Worm (Caenorhabditis elegans) whole organism, L4 larva: ENCODE measurements around the gene cand-1.

Experiments
- F44E2.7 ChIP-seq: fragments of 200-800 bp; sonication (Bioruptor generic); IDR thresholded peaks from 2 replicates; pipeline ENCODE4 v2.1.2; 2022; ENCODE audit warnings: missing genetic modification characterization, missing compliant biosample characterization
- T26A8.4 ChIP-seq: fragments of 200-800 bp; sonication (Bioruptor generic); IDR thresholded peaks from 2 replicates; pipeline ENCODE4 v1.3.6; 2022; ENCODE audit warnings: missing genetic modification characterization, missing compliant biosample characterization
- Y105C5A.15 ChIP-seq: fragments of 200-800 bp; sonication (Bioruptor generic); IDR thresholded peaks from 2 replicates; pipeline ENCODE4 v1.3.6; 2022; ENCODE audit warnings: missing genetic modification characterization, missing compliant biosample characterization
- Y75B8A.6 ChIP-seq: fragments of 200-800 bp; sonication (Bioruptor generic); IDR thresholded peaks from 2 replicates; pipeline ENCODE4 v1.3.6; 2022; ENCODE audit warnings: missing genetic modification reagents, missing genetic modification characterization, missing compliant biosample characterization
- ZK546.5 ChIP-seq, 2 experiments: sonication (generic microtip); optimal IDR thresholded peaks; 2 replicates each; lab custom pipeline; 2017; ENCODE audit warnings: missing biosample characterization in 2 of 2, missing genetic modification characterization in 2 of 2
- aha-1 ChIP-seq: fragments of 150-350 bp; peaks from one replicate; lab custom pipeline; 2014; ENCODE audit warnings: missing biosample characterization, missing genetic modification characterization
- arid-1 ChIP-seq: fragments of 200-800 bp; sonication (Bioruptor generic); conservative IDR thresholded peaks from 2 replicates; pipeline ENCODE4 v1.3.6; 2022; ENCODE audit warnings: missing genetic modification reagents, missing genetic modification characterization, missing compliant biosample characterization
- ceh-20 ChIP-seq: fragments of 200-800 bp; sonication (Bioruptor generic); IDR thresholded peaks from 2 replicates; pipeline ENCODE4 v1.3.6; 2022; ENCODE audit warnings: missing genetic modification reagents, missing genetic modification characterization, missing compliant biosample characterization
- ceh-28 ChIP-seq: fragments of 150-350 bp; optimal IDR thresholded peaks from 2 replicates; lab custom pipeline; 2014; ENCODE audit warnings: missing biosample characterization, missing genetic modification reagents, missing genetic modification characterization
- ceh-44 ChIP-seq: fragments of 200-800 bp; sonication (Bioruptor generic); IDR thresholded peaks from 2 replicates; pipeline ENCODE4 v1.3.6; 2022; ENCODE audit warnings: missing genetic modification reagents, missing genetic modification characterization, missing compliant biosample characterization
- ceh-62 ChIP-seq: sonication (generic microtip); optimal IDR thresholded peaks from 2 replicates; lab custom pipeline; 2017; ENCODE audit warnings: missing biosample characterization, missing genetic modification characterization
- ceh-82 ChIP-seq: sonication (generic microtip); optimal IDR thresholded peaks from 2 replicates; lab custom pipeline; 2017; ENCODE audit warnings: missing biosample characterization, missing genetic modification characterization
- ctbp-1 ChIP-seq: fragments of 200-800 bp; sonication (Bioruptor generic); IDR thresholded peaks from 2 replicates; pipeline ENCODE4 v1.3.6; 2022; ENCODE audit warnings: missing genetic modification reagents, missing genetic modification characterization, missing compliant biosample characterization
- daf-12 ChIP-seq: fragments of 150-350 bp; optimal IDR thresholded peaks from 2 replicates; lab custom pipeline; 2014; ENCODE audit warnings: missing biosample characterization, missing genetic modification reagents, missing genetic modification characterization
- daf-19 ChIP-seq: fragments of 200-800 bp; sonication (Bioruptor generic); conservative IDR thresholded peaks from 2 replicates; pipeline ENCODE4 v1.3.6; 2022; ENCODE audit warnings: missing genetic modification characterization, missing compliant biosample characterization
- daf-8 ChIP-seq: fragments of 200-800 bp; sonication (Bioruptor generic); IDR thresholded peaks from 2 replicates; pipeline ENCODE4 v1.3.6; 2022; ENCODE audit warnings: missing genetic modification characterization, missing compliant biosample characterization
- egl-27 ChIP-seq: sonication (generic microtip); optimal IDR thresholded peaks from 3 replicates; lab custom pipeline; 2017; ENCODE audit warnings: missing biosample characterization, missing genetic modification reagents, missing genetic modification characterization
- egl-43 ChIP-seq: fragments of 200-800 bp; sonication (Bioruptor generic); IDR thresholded peaks from 2 replicates; pipeline ENCODE4 v1.3.6; 2022; ENCODE audit warnings: missing genetic modification reagents, missing genetic modification characterization, missing compliant biosample characterization
- fkh-10 ChIP-seq: fragments of 150-350 bp; optimal IDR thresholded peaks from 2 replicates; lab custom pipeline; 2014; ENCODE audit warnings: missing biosample characterization, missing genetic modification reagents, missing genetic modification characterization
- fos-1 ChIP-seq: fragments of 150-350 bp; optimal IDR thresholded peaks from 2 replicates; lab custom pipeline; 2014; ENCODE audit warnings: missing biosample characterization, missing genetic modification characterization
- gei-8 ChIP-seq: fragments of 200-800 bp; sonication (Bioruptor generic); optimal IDR thresholded peaks from 2 replicates; lab custom pipeline; 2018; ENCODE audit warnings: mild to moderate bottlenecking, missing genetic modification characterization, missing compliant biosample characterization
- hif-1 ChIP-seq, 2 experiments: sonication (generic microtip); optimal IDR thresholded peaks; 2 replicates each; lab custom pipeline; 2016 to 2017; ENCODE audit warnings: missing compliant biosample characterization in 2 of 2, missing genetic modification characterization in 2 of 2, missing genetic modification reagents in 2 of 2, missing genotype in 2 of 2, mild to moderate bottlenecking in 1 of 2
- lin-13 ChIP-seq: fragments of 150-350 bp; optimal IDR thresholded peaks from 2 replicates; lab custom pipeline; 2014; ENCODE audit warnings: missing biosample characterization, missing genetic modification reagents, missing genetic modification characterization
- lin-15B ChIP-seq: fragments of 150-350 bp; sonication (generic microtip); optimal IDR thresholded peaks from 3 replicates; lab custom pipeline; 2014; ENCODE audit warnings: missing biosample characterization, missing genetic modification characterization
- lin-39 ChIP-seq: fragments of 150-350 bp; optimal IDR thresholded peaks from 2 replicates; lab custom pipeline; 2014; ENCODE audit warnings: missing biosample characterization, missing genetic modification reagents, missing genetic modification characterization
- lsy-2 ChIP-seq, 2 experiments: fragments of 150-350 bp in 1 of 2; sonication (generic microtip) in 1 of 2; optimal IDR thresholded peaks; 2 replicates each; lab custom pipeline; 2014 to 2017; ENCODE audit warnings: missing biosample characterization in 2 of 2, missing genetic modification characterization in 2 of 2
- mdl-1 ChIP-seq, 2 experiments: fragments of 150-350 bp in 1 of 2; sonication (generic microtip) in 1 of 2; optimal IDR thresholded peaks; 2 replicates each; lab custom pipeline; 2014 to 2017; ENCODE audit warnings: missing biosample characterization in 2 of 2, missing genetic modification characterization in 2 of 2
- mdt-29 ChIP-seq: fragments of 200-800 bp; sonication (Bioruptor generic); IDR thresholded peaks from 2 replicates; pipeline ENCODE4 v1.3.6; 2022; ENCODE audit warnings: missing genetic modification reagents, missing genetic modification characterization, missing compliant biosample characterization
- mep-1 ChIP-seq: fragments of 150-350 bp; sonication (generic microtip); optimal IDR thresholded peaks from 3 replicates; lab custom pipeline; 2014; ENCODE audit warnings: missing biosample characterization, missing genetic modification characterization
- mes-2 ChIP-seq: sonication (generic microtip); optimal IDR thresholded peaks from 2 replicates; lab custom pipeline; 2016; ENCODE audit warnings: missing genotype, mild to moderate bottlenecking, missing genetic modification characterization, missing compliant biosample characterization; ENCODE audit not compliant: poor library complexity, severe bottlenecking
- mxl-2 ChIP-seq: fragments of 200-800 bp; sonication (Bioruptor generic); conservative IDR thresholded peaks from 2 replicates; pipeline ENCODE4 v1.3.6; 2022; ENCODE audit warnings: missing genetic modification reagents, missing genetic modification characterization, missing compliant biosample characterization
- nhr-237 ChIP-seq: sonication (generic microtip); optimal IDR thresholded peaks from 2 replicates; lab custom pipeline; 2017; ENCODE audit warnings: missing biosample characterization, missing genetic modification characterization
- nhr-25 ChIP-seq: sonication (generic microtip); optimal IDR thresholded peaks from 2 replicates; lab custom pipeline; 2017; ENCODE audit warnings: missing genetic modification characterization, mild to moderate bottlenecking, missing compliant biosample characterization, antibody characterized with exemption, moderate library complexity, borderline replicate concordance; ENCODE audit not compliant: insufficient read depth
- nhr-41 ChIP-seq: fragments of 200-800 bp; sonication (Bioruptor generic); IDR thresholded peaks from 2 replicates; pipeline ENCODE4 v1.3.6; 2022; ENCODE audit warnings: missing genetic modification reagents, missing genetic modification characterization, missing compliant biosample characterization
- nhr-48 ChIP-seq: sonication (generic microtip); optimal IDR thresholded peaks from 2 replicates; lab custom pipeline; 2016; ENCODE audit warnings: mild to moderate bottlenecking, missing genetic modification characterization, missing compliant biosample characterization
- nhr-6 ChIP-seq: fragments of 150-350 bp; optimal IDR thresholded peaks from 2 replicates; lab custom pipeline; 2014; ENCODE audit warnings: missing biosample characterization, missing genetic modification characterization
- pqm-1 ChIP-seq: sonication (generic microtip); optimal IDR thresholded peaks from 2 replicates; lab custom pipeline; 2017; ENCODE audit warnings: missing biosample characterization, missing genetic modification characterization
- saeg-2 ChIP-seq: fragments of 200-800 bp; sonication (Bioruptor generic); IDR thresholded peaks from 2 replicates; pipeline ENCODE4 v1.3.6; 2022; ENCODE audit warnings: missing genetic modification reagents, missing genetic modification characterization, missing compliant biosample characterization
- sdz-12 ChIP-seq: fragments of 200-800 bp; sonication (Bioruptor generic); optimal IDR thresholded peaks from 2 replicates; lab custom pipeline; 2018; ENCODE audit warnings: mild to moderate bottlenecking, missing genetic modification characterization, missing compliant biosample characterization
- set-16 ChIP-seq: fragments of 200-800 bp; sonication (Bioruptor generic); IDR thresholded peaks from 2 replicates; pipeline ENCODE4 v1.3.6; 2022; ENCODE audit warnings: missing genetic modification reagents, missing genetic modification characterization, missing compliant biosample characterization
- snpc-4 ChIP-seq: fragments of 150-350 bp; optimal IDR thresholded peaks from 2 replicates; lab custom pipeline; 2014; ENCODE audit warnings: missing biosample characterization, missing genetic modification characterization
- tag-97 ChIP-seq: fragments of 200-800 bp; sonication (Bioruptor generic); IDR thresholded peaks from 2 replicates; pipeline ENCODE4 v1.3.6; 2022; ENCODE audit warnings: missing genetic modification characterization, missing compliant biosample characterization
- unc-62 ChIP-seq, 3 experiments: fragments of 150-350 bp in 1 of 3; sonication (generic microtip); optimal IDR thresholded peaks in 2 of 3; peaks in 1 of 3; 1 replicate in 1 of 3; 2 replicates in 2 of 3; lab custom pipeline; 2014 to 2017; ENCODE audit warnings: missing biosample characterization in 3 of 3, missing genetic modification characterization in 3 of 3, missing genetic modification reagents in 3 of 3, missing genotype in 1 of 3
- vab-7 ChIP-seq: fragments of 200-800 bp; sonication (Bioruptor generic); IDR thresholded peaks from 2 replicates; pipeline ENCODE4 v1.3.6; 2022; ENCODE audit warnings: missing genetic modification reagents, missing genetic modification characterization, missing compliant biosample characterization
- zag-1 ChIP-seq: fragments of 150-350 bp; optimal IDR thresholded peaks from 2 replicates; lab custom pipeline; 2014; ENCODE audit warnings: missing biosample characterization, missing genetic modification characterization
- zip-11 ChIP-seq: fragments of 200-800 bp; sonication (Bioruptor generic); IDR thresholded peaks from 2 replicates; pipeline ENCODE4 v1.3.6; 2022; ENCODE audit warnings: missing genetic modification characterization, missing compliant biosample characterization
- ztf-7 ChIP-seq: fragments of 150-350 bp; optimal IDR thresholded peaks from 2 replicates; lab custom pipeline; 2014; ENCODE audit warnings: missing biosample characterization, missing genetic modification characterization

The cand-1 gene

DNA sequence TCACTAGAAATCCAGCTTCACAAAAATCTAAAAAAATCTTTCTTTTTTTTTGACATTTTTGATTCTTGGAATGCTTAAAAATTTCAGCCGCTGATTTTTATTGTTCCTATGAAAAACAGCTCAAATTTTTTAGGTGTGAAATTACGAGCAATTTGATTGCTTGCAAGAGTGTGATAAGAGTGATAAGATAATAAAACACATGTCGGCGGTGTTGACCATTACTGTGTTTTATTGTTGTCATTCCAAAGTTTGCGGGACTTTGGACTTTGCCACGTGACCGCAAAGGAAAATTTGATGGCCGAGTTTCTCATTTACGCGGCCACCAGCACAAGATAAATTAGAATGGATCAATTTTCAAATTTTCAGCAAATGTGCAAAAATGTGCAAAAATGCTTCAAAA, 14.0 kb downstream of the cand-1 start (continued):
- TF ChIP-seq lin-15B (no peak), snpc-4 (no peak), nhr-237 (tag; lab: Kevin White, UChicago) (no peak), fkh-10 (GFP tag; lab: Kevin White, UChicago) (no peak), set-16 (no peak), zag-1 (tag; lab: Kevin White, UChicago) (no peak), daf-8 (GFP tag; lab: Robert Waterston, UW) (no peak), fos-1 (tag; lab: Kevin White, UChicago) (no peak), mdt-29 (GFP tag; lab: Robert Waterston, UW) (no peak), ZK546.5 (tag; optimal IDR thresholded peaks at IDR 0.05; lab: Kevin White, UChicago) (no peak), lin-13 (GFP tag; lab: Kevin White, UChicago) (no peak), daf-19 (GFP tag; lab: Robert Waterston, UW) (no peak), mdl-1 (tag; optimal IDR thresholded peaks at IDR 0.05; lab: Kevin White, UChicago) (peak in 1 of 2 experiments; percentile 62), sdz-12 (GFP tag; lab: Kevin White, UChicago) (no peak), pqm-1 (tag; lab: Kevin White, UChicago) (peak; percentile 61), ceh-82 (no peak), lin-39 (no peak), daf-12 (tag; lab: Kevin White, UChicago) (no peak), ceh-62 (tag; lab: Kevin White, UChicago) (no peak), ctbp-1 (GFP tag; lab: Robert Waterston, UW) (no peak), ztf-7 (tag; lab: Kevin White, UChicago) (no peak), ceh-44 (no peak), tag-97 (no peak), nhr-6 (tag; lab: Kevin White, UChicago) (no peak), arid-1 (GFP tag; lab: Robert Waterston, UW) (no peak), hif-1 (tag; optimal IDR thresholded peaks at IDR 0.05; lab: Kevin White, UChicago) (no peak), aha-1 (tag; lab: Kevin White, UChicago) (peak; percentile 60), mxl-2 (no peak), lsy-2 (tag; optimal IDR thresholded peaks at IDR 0.05; lab: Kevin White, UChicago) (no peak)

DNA sequence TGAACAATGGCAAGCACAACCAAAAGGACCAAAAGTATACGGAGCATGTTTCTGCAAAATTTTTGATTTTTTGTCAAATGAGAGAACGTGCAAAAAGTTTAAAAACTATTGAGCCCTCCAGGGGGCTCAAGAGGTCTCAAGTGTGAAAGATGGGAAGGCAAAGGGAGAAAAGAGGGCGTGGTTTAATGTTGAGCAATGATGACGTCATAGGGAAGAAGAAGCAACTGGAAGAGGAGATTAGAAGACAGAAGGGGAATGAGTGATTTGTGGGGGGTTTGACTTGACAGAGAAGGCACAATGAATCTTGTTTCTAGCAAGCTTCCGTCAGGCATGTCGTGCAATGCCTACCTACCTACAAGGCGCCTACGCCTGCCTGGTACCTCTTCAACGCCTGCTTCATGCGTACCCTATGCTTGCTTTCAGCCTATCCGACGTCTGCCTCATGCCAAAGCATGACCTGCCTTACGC, 18.6 kb downstream of the cand-1 start, which contains the start of gene T20B3.14:
T20B3.14 (minus strand) TSS at position 51 of the 468 bp plus-strand sequence.
- TF ChIP-seq ceh-20 (GFP tag; lab: Robert Waterston, UW) (0 out of 2 replicates have a peak, but pooled peaks have one; percentile 46), hif-1 (tag; optimal IDR thresholded peaks at IDR 0.05; lab: Kevin White, UChicago) (peak in 1 of 2 experiments; percentile 35), vab-7 (no peak), egl-27 (tag; lab: Kevin White, UChicago) (no peak), aha-1 (tag; lab: Kevin White, UChicago) (peak; percentile 63), unc-62 (GFP tag; optimal IDR thresholded peaks at IDR 0.05 in 1 of 2; lab: Kevin White, UChicago) (peak in 1 of 2 experiments; percentile 71), unc-62 (tag; optimal IDR thresholded peaks at IDR 0.05; lab: Kevin White, UChicago) (no peak)

DNA sequence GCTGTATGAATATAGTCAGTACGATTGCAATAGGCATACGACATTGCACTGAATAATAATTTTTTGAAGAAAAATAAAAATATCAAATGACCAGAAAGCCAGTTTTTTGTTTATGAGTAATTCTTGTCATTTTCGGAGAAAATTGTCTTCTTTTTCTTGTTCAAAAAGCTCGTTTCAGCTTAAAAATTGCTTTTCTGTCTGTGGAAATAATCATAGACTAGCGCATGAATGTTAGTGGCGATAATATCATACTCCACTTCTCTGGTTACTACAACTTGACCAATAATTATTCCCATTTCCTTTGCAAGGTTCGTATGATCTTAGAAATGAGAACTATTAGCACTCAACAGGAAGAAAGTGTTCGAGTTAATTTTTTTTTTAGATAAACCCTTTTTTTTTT, 24.8 kb downstream of the cand-1 start, which contains the start of gene srh-216:
srh-216 (minus strand) TSS at position 101 of the 400 bp plus-strand sequence.
- TF ChIP-seq Y75B8A.6, result no peak
- TF ChIP-seq lin-39, result no peak
- no peak for TF ChIP-seq gei-8 (GFP tag; lab: Kevin White, UChicago)
- TF ChIP-seq unc-62 (GFP tag; optimal IDR thresholded peaks at IDR 0.05 in 1 of 2; lab: Kevin White, UChicago), result no peak
- TF ChIP-seq unc-62 (tag; optimal IDR thresholded peaks at IDR 0.05; lab: Kevin White, UChicago), result no peak
- no peak for TF ChIP-seq mep-1 (tag; lab: Kevin White, UChicago)
- TF ChIP-seq saeg-2 (GFP tag; lab: Robert Waterston, UW), result no peak
- no peak for TF ChIP-seq lin-13 (GFP tag; lab: Kevin White, UChicago)
- TF ChIP-seq nhr-48, result no peak
- no peak for TF ChIP-seq ztf-7 (tag; lab: Kevin White, UChicago)
- TF ChIP-seq egl-43, result no peak
- TF ChIP-seq mes-2 (tag; lab: Kevin White, UChicago), result no peak
- TF ChIP-seq nhr-25 (tag; lab: Kevin White, UChicago), result no peak
- no peak for TF ChIP-seq nhr-41
- TF ChIP-seq Y105C5A.15 (GFP tag; lab: Robert Waterston, UW), result no peak
- no peak for TF ChIP-seq ceh-20 (GFP tag; lab: Robert Waterston, UW)
- TF ChIP-seq F44E2.7 (GFP tag; lab: Robert Waterston, UW), result no peak
- no peak for TF ChIP-seq T26A8.4
- TF ChIP-seq zip-11 (GFP tag; lab: Robert Waterston, UW), result no peak
- TF ChIP-seq ceh-28 (tag; lab: Kevin White, UChicago), result no peak
- no peak for TF ChIP-seq mxl-2
